Fruit fly (Drosophila melanogaster) whole organism, prepupa: Measurements from ENCODE around the gene CG11504.

Experiments used
- Blimp-1 ChIP-seq: fragments of 200-800 bp; sonication (Bioruptor generic); optimal IDR thresholded peaks from 3 replicates; lab custom pipeline; 2017; ENCODE audit warnings: missing biosample characterization, missing genetic modification characterization, mild to moderate bottlenecking, moderate library complexity, missing genetic modification reagents
- CG10631 ChIP-seq: fragments of 200-800 bp; sonication (Bioruptor generic); optimal IDR thresholded peaks from 2 replicates; lab custom pipeline; 2016; ENCODE audit warnings: missing biosample characterization, missing genetic modification characterization
- CG10669 ChIP-seq: fragments of 200-800 bp; sonication (Bioruptor generic); optimal IDR thresholded peaks from 3 replicates; lab custom pipeline; 2018; ENCODE audit warnings: missing biosample characterization, mild to moderate bottlenecking, missing genetic modification characterization, moderate library complexity
- CG11294 ChIP-seq: fragments of 200-800 bp; sonication (Bioruptor generic); IDR thresholded peaks from 2 replicates; pipeline ENCODE4 v1.3.6; 2022; ENCODE audit warnings: missing biosample characterization, missing genetic modification characterization
- CG11762 ChIP-seq: fragments of 200-800 bp; sonication (Bioruptor generic); optimal IDR thresholded peaks from 3 replicates; lab custom pipeline; 2016; ENCODE audit warnings: missing biosample characterization, missing genetic modification characterization; ENCODE audit not compliant: insufficient read depth
- CG1621 ChIP-seq: fragments of 200-800 bp; sonication (Bioruptor generic); optimal IDR thresholded peaks from 3 replicates; lab custom pipeline; 2018; ENCODE audit warnings: missing biosample characterization, mild to moderate bottlenecking, missing genetic modification characterization
- CG31627 ChIP-seq: fragments of 200-800 bp; sonication (Bioruptor generic); optimal IDR thresholded peaks from 3 replicates; lab custom pipeline; 2016; ENCODE audit warnings: missing biosample characterization, missing genetic modification characterization
- CG34406 ChIP-seq: fragments of 200-800 bp; sonication (Bioruptor generic); optimal IDR thresholded peaks from 3 replicates; lab custom pipeline; 2016; ENCODE audit warnings: missing biosample characterization, missing genetic modification characterization
- CG6163 ChIP-seq: fragments of 200-800 bp; sonication (Bioruptor generic); IDR thresholded peaks from 3 replicates; pipeline ENCODE4 v1.3.6; 2022; ENCODE audit warnings: missing biosample characterization, missing genetic modification characterization
- CG6276 ChIP-seq: fragments of 200-800 bp; sonication (Bioruptor generic); optimal IDR thresholded peaks from 2 replicates; lab custom pipeline; 2017; ENCODE audit warnings: missing biosample characterization, mild to moderate bottlenecking, missing genetic modification characterization
- CG6808 ChIP-seq: fragments of 200-800 bp; sonication (Bioruptor generic); optimal IDR thresholded peaks from 3 replicates; lab custom pipeline; 2017; ENCODE audit warnings: missing biosample characterization, missing genetic modification characterization, mild to moderate bottlenecking, moderate library complexity, missing genetic modification reagents
- CG6854 ChIP-seq: fragments of 200-800 bp; sonication (Bioruptor generic); optimal IDR thresholded peaks from 2 replicates; lab custom pipeline; 2017; ENCODE audit warnings: missing biosample characterization, mild to moderate bottlenecking, missing genetic modification characterization
- CG7368 ChIP-seq: fragments of 200-800 bp; sonication (Bioruptor generic); optimal IDR thresholded peaks from 3 replicates; lab custom pipeline; 2016; ENCODE audit warnings: missing biosample characterization, missing genetic modification characterization
- CG8119 ChIP-seq: fragments of 200-800 bp; sonication (Bioruptor generic); IDR thresholded peaks from 3 replicates; pipeline ENCODE4 v1.3.6; 2022; ENCODE audit warnings: missing biosample characterization, missing genetic modification characterization
- CG8319 ChIP-seq: fragments of 200-800 bp; sonication (Bioruptor generic); optimal IDR thresholded peaks from 3 replicates; lab custom pipeline; 2016; ENCODE audit warnings: missing biosample characterization, missing genetic modification characterization
- CG8632 ChIP-seq: fragments of 200-800 bp; sonication (Bioruptor generic); optimal IDR thresholded peaks from 3 replicates; lab custom pipeline; 2016; ENCODE audit warnings: missing biosample characterization, missing genetic modification characterization
- Eip75B ChIP-seq: fragments of 200-800 bp; sonication (Bioruptor generic); optimal IDR thresholded peaks from 3 replicates; lab custom pipeline; 2016; ENCODE audit warnings: missing biosample characterization, missing genetic modification characterization
- Eip78C ChIP-seq: fragments of 200-800 bp; sonication (Bioruptor generic); peaks from one replicate; lab custom pipeline; 2016; ENCODE audit warnings: missing biosample characterization, missing genetic modification characterization
- Eip93F ChIP-seq: fragments of 200-800 bp; sonication (Bioruptor generic); optimal IDR thresholded peaks from 2 replicates; lab custom pipeline; 2016; ENCODE audit warnings: missing biosample characterization, mild to moderate bottlenecking, missing genetic modification characterization
- Ets21C ChIP-seq: fragments of 200-800 bp; sonication (Bioruptor generic); optimal IDR thresholded peaks from 3 replicates; lab custom pipeline; 2016; ENCODE audit warnings: missing biosample characterization, missing genetic modification characterization
- Gug ChIP-seq: fragments of 200-800 bp; sonication (Bioruptor generic); IDR thresholded peaks from 2 replicates; pipeline ENCODE4 v1.3.6; 2022; ENCODE audit warnings: missing biosample characterization, missing genetic modification characterization
- Hr38 ChIP-seq: sonication (Bioruptor generic); optimal IDR thresholded peaks from 2 replicates; lab custom pipeline; 2016; ENCODE audit warnings: missing biosample characterization, missing genetic modification characterization
- Hr39 ChIP-seq: fragments of 200-800 bp; sonication (Bioruptor generic); optimal IDR thresholded peaks from 2 replicates; lab custom pipeline; 2016; ENCODE audit warnings: missing biosample characterization, missing genetic modification characterization
- Hr4 ChIP-seq: fragments of 200-800 bp; sonication (Bioruptor generic); optimal IDR thresholded peaks from 3 replicates; lab custom pipeline; 2016; ENCODE audit warnings: missing biosample characterization, missing genetic modification characterization
- Lpt ChIP-seq: fragments of 200-800 bp; sonication (Bioruptor generic); optimal IDR thresholded peaks from 3 replicates; lab custom pipeline; 2016; ENCODE audit warnings: missing biosample characterization, missing genetic modification characterization
- Met ChIP-seq: fragments of 200-800 bp; sonication (Bioruptor generic); optimal IDR thresholded peaks from 3 replicates; lab custom pipeline; 2016; ENCODE audit warnings: missing biosample characterization, missing genetic modification characterization
- Sox14 ChIP-seq: fragments of 200-800 bp; sonication (Bioruptor generic); optimal IDR thresholded peaks from 3 replicates; lab custom pipeline; 2016; ENCODE audit warnings: missing biosample characterization, missing genetic modification characterization
- acj6 ChIP-seq: fragments of 200-800 bp; sonication (Bioruptor generic); optimal IDR thresholded peaks from 3 replicates; lab custom pipeline; 2016; ENCODE audit warnings: missing biosample characterization, missing genetic modification characterization
- dac ChIP-seq: fragments of 200-800 bp; sonication (Bioruptor generic); optimal IDR thresholded peaks from 2 replicates; lab custom pipeline; 2017; ENCODE audit warnings: missing biosample characterization, mild to moderate bottlenecking, missing genetic modification characterization
- dsx ChIP-seq: fragments of 200-800 bp; optimal IDR thresholded peaks from 3 replicates; lab custom pipeline; 2019; ENCODE audit warnings: missing biosample characterization, mild to moderate bottlenecking, missing genetic modification characterization, moderate library complexity; ENCODE audit not compliant: poor library complexity, severe bottlenecking
- esn ChIP-seq: fragments of 200-800 bp; sonication (Bioruptor generic); optimal IDR thresholded peaks from 2 replicates; lab custom pipeline; 2016; ENCODE audit warnings: missing biosample characterization, mild to moderate bottlenecking, missing genetic modification characterization, moderate library complexity
- fkh ChIP-seq: fragments of 200-800 bp; sonication (Bioruptor generic); optimal IDR thresholded peaks from 3 replicates; lab custom pipeline; 2017; ENCODE audit warnings: missing biosample characterization, mild to moderate bottlenecking, missing genetic modification characterization, moderate library complexity
- lz ChIP-seq: fragments of 200-800 bp; sonication (Bioruptor generic); optimal IDR thresholded peaks from 3 replicates; lab custom pipeline; 2016; ENCODE audit warnings: missing biosample characterization, missing genetic modification characterization
- net ChIP-seq: fragments of 200-800 bp; sonication (Bioruptor generic); optimal IDR thresholded peaks from 3 replicates; lab custom pipeline; 2016; ENCODE audit warnings: missing biosample characterization, missing genetic modification characterization
- pdm3 ChIP-seq: fragments of 200-800 bp; sonication (Bioruptor generic); optimal IDR thresholded peaks from 3 replicates; lab custom pipeline; 2016; ENCODE audit warnings: missing biosample characterization, missing genetic modification characterization
- salr ChIP-seq, 2 experiments: fragments of 200-800 bp; sonication (Bioruptor generic); optimal IDR thresholded peaks; 3 replicates each; lab custom pipeline; 2016 to 2018; ENCODE audit warnings: missing biosample characterization in 2 of 2, missing genetic modification characterization in 2 of 2, mild to moderate bottlenecking in 1 of 2
- spab ChIP-seq: fragments of 200-800 bp; sonication (Bioruptor generic); optimal IDR thresholded peaks from 2 replicates; lab custom pipeline; 2017; ENCODE audit warnings: missing biosample characterization, mild to moderate bottlenecking, missing genetic modification characterization, missing genetic modification reagents
- ss ChIP-seq, 2 experiments: fragments of 200-800 bp; sonication (Bioruptor generic); optimal IDR thresholded peaks; 2 replicates in 1 of 2; 3 replicates in 1 of 2; lab custom pipeline; 2017 to 2018; ENCODE audit warnings: mild to moderate bottlenecking in 2 of 2, missing biosample characterization in 2 of 2, missing genetic modification characterization in 2 of 2, moderate library complexity in 1 of 2

Gene CG11504

DNA sequence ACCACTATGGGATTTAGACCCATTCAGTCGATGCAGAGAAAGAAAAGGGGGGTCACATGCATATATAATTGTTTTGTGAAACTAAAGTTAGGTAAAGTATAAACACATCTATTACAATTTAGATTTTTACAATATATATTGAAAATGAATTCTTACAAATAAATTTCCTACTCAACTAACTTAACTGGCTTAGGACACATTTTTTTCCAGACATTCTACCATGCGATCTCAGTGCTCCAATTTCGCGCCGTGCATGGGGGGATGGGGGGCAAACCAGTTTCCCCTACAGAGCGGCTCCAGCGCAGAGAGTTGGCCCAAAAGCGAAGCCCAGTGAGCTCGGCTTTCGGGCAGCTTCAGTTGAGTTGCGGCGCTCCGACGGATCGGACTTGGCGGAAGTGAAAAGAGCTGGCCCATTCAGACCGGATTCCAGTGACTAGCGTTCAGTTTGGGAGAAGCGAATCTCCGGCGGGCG is 14.6 kb upstream of the CG11504 start, which contains the start of gene CG7896 (continued):
- TF ChIP-seq CG31627 (GFP tag; lab: Kevin White, UChicago) (peak; percentile 67), CG7368 (GFP tag; lab: Kevin White, UChicago) (peak; percentile 74), Lpt (GFP tag; lab: Kevin White, UChicago) (peak; percentile 73), CG8319 (GFP tag; lab: Kevin White, UChicago) (peak; percentile 78), pdm3 (GFP tag; lab: Kevin White, UChicago) (peak; percentile 70), Hr39 (GFP tag; lab: Kevin White, UChicago) (peak; percentile 59), dsx (GFP tag; lab: Kevin White, UChicago) (peak; percentile 76), esn (GFP tag; lab: Kevin White, UChicago) (peak; percentile 90), salr (GFP tag; optimal IDR thresholded peaks at IDR 0.05; lab: Kevin White, UChicago) (peak; percentile 18 to 72), Eip78C (peak; percentile 94)

DNA sequence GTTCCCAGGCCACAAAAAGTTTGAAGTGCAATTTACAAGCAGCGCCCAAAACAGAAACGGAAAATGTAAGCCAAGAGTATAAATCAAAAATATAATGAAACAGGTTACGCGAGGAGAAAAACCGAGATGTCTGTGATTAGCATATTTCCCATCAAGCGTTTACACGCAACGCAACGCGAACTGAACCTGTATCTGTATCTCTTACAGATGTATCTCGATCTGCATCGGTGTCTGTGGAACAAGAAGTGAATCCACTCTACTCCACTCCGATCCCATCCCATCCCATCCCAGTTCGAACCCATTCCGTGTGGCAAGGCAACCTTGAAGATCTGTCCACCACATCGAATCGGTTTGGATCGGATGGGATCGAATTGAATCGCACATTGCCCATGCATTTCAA is 13.8 kb upstream of the CG11504 start:
- TF ChIP-seq ss (GFP tag; optimal IDR thresholded peaks at IDR 0.05; lab: Kevin White, UChicago) (peak in 1 of 2 experiments; percentile 31), spab (no peak)

DNA sequence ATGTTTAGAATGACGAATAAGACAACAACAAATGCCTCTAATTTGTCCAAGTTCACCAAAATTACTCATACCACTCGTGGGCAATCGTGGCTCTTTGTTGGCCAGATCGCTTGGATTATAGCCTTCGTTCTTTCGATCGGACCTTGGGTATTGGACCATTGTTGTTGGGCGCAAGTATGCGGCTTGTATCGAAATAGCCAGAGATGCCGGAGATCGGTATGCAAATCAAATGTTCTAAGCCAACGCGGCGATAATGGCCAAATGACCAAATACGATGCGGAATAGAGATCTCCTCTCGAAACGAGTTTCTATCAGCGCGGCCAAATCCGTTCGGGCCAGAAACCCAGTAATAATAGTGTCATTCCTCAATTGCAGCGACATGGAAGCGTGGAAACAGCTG is 12.5 kb upstream of the CG11504 start:
- no peak for TF ChIP-seq spab
- TF ChIP-seq CG7368 (GFP tag; lab: Kevin White, UChicago): no peak
- TF ChIP-seq pdm3 (GFP tag; lab: Kevin White, UChicago): no peak
- TF ChIP-seq CG11762 (GFP tag; lab: Kevin White, UChicago): no peak
- no peak for TF ChIP-seq Hr39 (GFP tag; lab: Kevin White, UChicago)
- TF ChIP-seq CG34406 (GFP tag; lab: Kevin White, UChicago): no peak
- no peak for TF ChIP-seq Met (GFP tag; lab: Kevin White, UChicago)
- no peak for TF ChIP-seq esn (GFP tag; lab: Kevin White, UChicago)
- TF ChIP-seq Hr4: no peak
- TF ChIP-seq CG10669 (GFP tag; lab: Kevin White, UChicago): no peak
- no peak for TF ChIP-seq salr (GFP tag; optimal IDR thresholded peaks at IDR 0.05; lab: Kevin White, UChicago)
- no peak for TF ChIP-seq Hr38 (GFP tag; lab: Kevin White, UChicago)
- no peak for TF ChIP-seq CG6808
- no peak for TF ChIP-seq CG6276 (GFP tag; lab: Kevin White, UChicago)
- no peak for TF ChIP-seq CG6854 (GFP tag; lab: Kevin White, UChicago)
- TF ChIP-seq CG6163 (GFP tag; lab: Robert Waterston, UW): no peak

DNA sequence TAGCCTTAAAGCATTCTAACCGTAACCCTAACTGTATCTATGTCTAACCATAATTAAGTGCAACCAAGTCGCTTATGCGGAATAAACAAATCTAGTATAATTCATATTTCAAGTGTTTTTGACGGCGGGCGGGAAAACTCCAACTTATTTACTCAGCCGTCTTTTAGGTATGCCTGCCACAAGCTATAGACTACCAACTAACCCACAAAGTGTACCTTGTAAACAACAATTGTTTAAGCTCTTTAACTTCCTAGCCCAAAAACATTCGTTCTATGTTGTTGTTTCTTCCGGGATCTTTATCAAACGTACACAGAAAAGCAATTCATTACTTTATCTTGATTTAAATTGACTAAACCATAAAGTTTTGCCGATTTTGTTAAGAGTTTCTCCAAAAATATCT is 7.0 kb upstream of the CG11504 start:
- TF ChIP-seq CG6854 (GFP tag; lab: Kevin White, UChicago): no peak
- TF ChIP-seq fkh (GFP tag; lab: Kevin White, UChicago): peak; percentile 67

DNA sequence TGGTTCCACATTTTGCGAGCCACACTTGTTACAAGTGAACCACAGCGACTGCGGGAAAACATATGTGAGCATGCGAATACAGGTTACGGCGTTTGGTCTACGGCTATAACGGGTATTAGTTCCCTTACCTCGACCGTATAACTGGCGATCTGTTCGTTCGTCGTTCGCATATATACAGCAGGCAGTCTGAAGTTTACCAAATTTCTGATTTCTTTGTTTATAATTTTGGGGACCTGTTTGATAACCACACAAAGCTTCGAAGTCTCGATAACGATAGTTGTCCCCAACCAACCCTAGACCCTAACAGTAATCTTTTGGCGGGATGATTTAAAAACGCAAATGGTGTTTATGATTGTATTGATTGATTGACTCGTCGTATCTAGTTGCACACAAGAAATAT is 4.6 kb upstream of the CG11504 start, which contains the start of gene Acph-1:
Gene Acph-1 (minus strand): TSS at position 278 of the 400 bp plus-strand sequence.
- TF ChIP-seq CG10631 (GFP tag; lab: Kevin White, UChicago): no peak
- TF ChIP-seq fkh (GFP tag; lab: Kevin White, UChicago): peak; percentile 6
- peak; percentile 33 for TF ChIP-seq Eip93F
- peak; percentile 86 for TF ChIP-seq Sox14 (GFP tag; lab: Kevin White, UChicago)
- peak; percentile 1 for TF ChIP-seq CG1621 (tag; lab: Kevin White, UChicago)

DNA sequence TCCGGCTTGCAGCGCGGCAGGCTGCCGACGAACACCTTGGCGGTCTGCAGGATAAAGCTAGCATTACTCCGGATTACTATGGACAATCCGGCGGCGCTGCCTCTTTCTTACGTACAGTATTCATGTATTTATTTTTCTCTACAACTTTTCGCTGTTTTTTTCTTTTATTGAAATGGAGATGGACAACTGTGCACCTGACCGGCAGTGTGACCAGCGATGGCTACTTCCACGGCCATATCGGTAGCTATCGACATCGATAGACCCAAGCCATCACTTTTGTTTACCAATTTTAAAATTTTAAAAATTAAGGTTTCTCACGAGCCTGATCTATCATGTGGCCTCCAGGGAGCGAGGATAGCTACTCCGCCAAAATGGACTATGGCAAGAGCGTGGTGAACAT is 2.7 kb upstream of the CG11504 start, which contains the start of the genes CG7903 and Sas-6:
Gene CG7903 (minus strand): TSS at position 197 of the 400 bp plus-strand sequence.
Gene Sas-6 (plus strand): TSS at position 323 of the 400 bp plus-strand sequence.
- TF ChIP-seq CG10631 (GFP tag; lab: Kevin White, UChicago) (no peak), Eip75B (GFP tag; lab: Kevin White, UChicago) (no peak), net (GFP tag; lab: Kevin White, UChicago) (no peak), lz (GFP tag; lab: Kevin White, UChicago) (no peak), CG7368 (GFP tag; lab: Kevin White, UChicago) (no peak), CG34406 (GFP tag; lab: Kevin White, UChicago) (no peak), Sox14 (GFP tag; lab: Kevin White, UChicago) (peak; percentile 43), Blimp-1 (GFP tag; lab: Kevin White, UChicago) (no peak), CG10669 (GFP tag; lab: Kevin White, UChicago) (no peak), CG6854 (GFP tag; lab: Kevin White, UChicago) (no peak), acj6 (no peak), CG8632 (GFP tag; lab: Kevin White, UChicago) (no peak), salr (GFP tag; optimal IDR thresholded peaks at IDR 0.05; lab: Kevin White, UChicago) (no peak), CG8119 (GFP tag; lab: Robert Waterston, UW) (no peak), fkh (GFP tag; lab: Kevin White, UChicago) (peak; percentile 70), Eip78C (no peak), spab (no peak), dac (GFP tag; lab: Kevin White, UChicago) (no peak), Ets21C (GFP tag; lab: Kevin White, UChicago) (no peak), Gug (GFP tag; lab: Robert Waterston, UW) (no peak), CG11294 (no peak), Hr38 (GFP tag; lab: Kevin White, UChicago) (no peak), ss (GFP tag; optimal IDR thresholded peaks at IDR 0.05; lab: Kevin White, UChicago) (no peak), Eip93F (no peak), esn (GFP tag; lab: Kevin White, UChicago) (no peak)
